Worm (Caenorhabditis elegans) whole organism, young adult: ENCODE results near the gene F26G5.1.

Source experiments
- C17E4.6 ChIP-seq: fragments of 200-800 bp; sonication (Bioruptor generic); IDR thresholded peaks from 2 replicates; pipeline ENCODE4 v1.3.6; 2022; ENCODE audit warnings: missing genetic modification reagents, missing genetic modification characterization, missing compliant biosample characterization
- F33H1.4 ChIP-seq: fragments of 200-800 bp; sonication (Bioruptor generic); IDR thresholded peaks from 2 replicates; pipeline ENCODE4 v1.3.6; 2022; ENCODE audit warnings: missing genetic modification reagents, missing genetic modification characterization, missing compliant biosample characterization
- K12H6.12 ChIP-seq: fragments of 200-800 bp; sonication (Bioruptor generic); optimal IDR thresholded peaks from 2 replicates; lab custom pipeline; 2018; ENCODE audit warnings: mild to moderate bottlenecking, missing genetic modification characterization, missing compliant biosample characterization
- akir-1 ChIP-seq: fragments of 200-800 bp; sonication (Bioruptor generic); optimal IDR thresholded peaks from 2 replicates; lab custom pipeline; 2018; ENCODE audit warnings: mild to moderate bottlenecking, missing genetic modification characterization, moderate library complexity, missing compliant biosample characterization
- ceh-40 ChIP-seq: fragments of 200-800 bp; sonication (Bioruptor generic); IDR thresholded peaks from 2 replicates; pipeline ENCODE4 v1.3.6; 2022; ENCODE audit warnings: missing genetic modification characterization, missing compliant biosample characterization
- dpl-1 ChIP-seq: fragments of 150-350 bp; optimal IDR thresholded peaks from 2 replicates; lab custom pipeline; 2014; ENCODE audit warnings: missing biosample characterization, missing genetic modification reagents, missing genetic modification characterization
- ekl-4 ChIP-seq: fragments of 200-800 bp; sonication (Bioruptor generic); IDR thresholded peaks from 2 replicates; pipeline ENCODE4 v1.3.6; 2022; ENCODE audit warnings: missing genetic modification reagents, missing genetic modification characterization, missing compliant biosample characterization
- him-1 ChIP-seq: sonication (generic microtip); optimal IDR thresholded peaks from 2 replicates; lab custom pipeline; 2016; ENCODE audit warnings: missing genotype, missing genetic modification reagents, missing genetic modification characterization, missing compliant biosample characterization
- let-607 ChIP-seq, 2 experiments: fragments of 200-800 bp in 1 of 2; sonication (Bioruptor generic) in 1 of 2; sonication (generic microtip) in 1 of 2; optimal IDR thresholded peaks; 2 replicates each; lab custom pipeline; 2016 to 2018; ENCODE audit warnings: mild to moderate bottlenecking in 2 of 2, missing compliant biosample characterization in 2 of 2, missing genetic modification characterization in 2 of 2, moderate library complexity in 2 of 2, missing genotype in 1 of 2
- mes-4 ChIP-seq: sonication (generic microtip); optimal IDR thresholded peaks from 2 replicates; lab custom pipeline; 2016; ENCODE audit warnings: missing genotype, missing genetic modification characterization, missing compliant biosample characterization
- nhr-90 ChIP-seq: sonication (generic microtip); optimal IDR thresholded peaks from 2 replicates; lab custom pipeline; 2016; ENCODE audit warnings: missing genotype, mild to moderate bottlenecking, missing genetic modification characterization, missing compliant biosample characterization
- rcor-1 ChIP-seq: fragments of 200-800 bp; sonication (Bioruptor generic); IDR thresholded peaks from 2 replicates; pipeline ENCODE4 v1.3.6; 2022; ENCODE audit warnings: missing genetic modification reagents, missing genetic modification characterization, missing compliant biosample characterization
- sdz-38 ChIP-seq: sonication (generic microtip); optimal IDR thresholded peaks from 2 replicates; lab custom pipeline; 2016; ENCODE audit warnings: missing genotype, missing genetic modification characterization, missing compliant biosample characterization
- zfh-2 ChIP-seq: fragments of 200-800 bp; sonication (Bioruptor generic); conservative IDR thresholded peaks from 2 replicates; pipeline ENCODE4 v1.3.6; 2022; ENCODE audit warnings: missing genetic modification reagents, missing genetic modification characterization, missing compliant biosample characterization

- TF ChIP-seq let-607 (tag; optimal IDR thresholded peaks at IDR 0.05; lab: Kevin White, UChicago) (no peak), akir-1 (GFP tag; lab: Kevin White, UChicago) (no peak), ceh-40 (GFP tag; lab: Robert Waterston, UW) (no peak), mes-4 (tag; lab: Kevin White, UChicago) (no peak), zfh-2 (GFP tag; lab: Robert Waterston, UW) (no peak; the same call in 1 of the 2 replicates), ekl-4 (GFP tag; lab: Robert Waterston, UW) (no peak), C17E4.6 (GFP tag; lab: Robert Waterston, UW) (no peak), K12H6.12 (no peak), nhr-90 (no peak), F33H1.4 (GFP tag; lab: Robert Waterston, UW) (no peak), him-1 (tag; lab: Kevin White, UChicago) (no peak), sdz-38 (tag; lab: Kevin White, UChicago) (no peak), rcor-1 (no peak), dpl-1 (GFP tag; lab: Kevin White, UChicago) (no peak)
Measured at ce11 chrV:4964020-4964635, 11.2 kb upstream of the F26G5.1 start.
